Worm (Caenorhabditis elegans): ENCODE results near the gene nhr-228.

The nhr-228 gene

ce11 chrV:2274253-2274892 lies 7.2 kb upstream of the nhr-228 start, which contains the start of the genes Y5H2A.4 and abu-4:
Gene Y5H2A.4 (minus strand): TSS chrV:2274353.
Gene abu-4 (plus strand): TSS chrV:2274842.
- TF ChIP-seq ets-4 (tag; optimal IDR thresholded peaks at IDR 0.05) (no peak), pag-3 (tag; optimal IDR thresholded peaks at IDR 0.05; ENCODE audit: borderline replicate concordance) (no peak), fkh-6 (tag; optimal IDR thresholded peaks at IDR 0.05) (no peak), ceh-18 (tag; optimal IDR thresholded peaks at IDR 0.05) (no peak), che-1 (tag; optimal IDR thresholded peaks at IDR 0.05) (no peak), F13H6.1 (tag; optimal IDR thresholded peaks at IDR 0.05) (no peak), tbx-7 (tag; optimal IDR thresholded peaks at IDR 0.05) (no peak)

- TF ChIP-seq pha-2 (tag; optimal IDR thresholded peaks at IDR 0.05): no peak
- TF ChIP-seq npax-4 (tag; optimal IDR thresholded peaks at IDR 0.05): no peak
- TF ChIP-seq C08G9.2 (tag; optimal IDR thresholded peaks at IDR 0.05): no peak
- no peak for TF ChIP-seq ceh-6 (GFP tag; optimal IDR thresholded peaks at IDR 0.05)
Observed at ce11 chrV:2277260-2277659, 4.3 kb upstream of the nhr-228 start.

DNA sequence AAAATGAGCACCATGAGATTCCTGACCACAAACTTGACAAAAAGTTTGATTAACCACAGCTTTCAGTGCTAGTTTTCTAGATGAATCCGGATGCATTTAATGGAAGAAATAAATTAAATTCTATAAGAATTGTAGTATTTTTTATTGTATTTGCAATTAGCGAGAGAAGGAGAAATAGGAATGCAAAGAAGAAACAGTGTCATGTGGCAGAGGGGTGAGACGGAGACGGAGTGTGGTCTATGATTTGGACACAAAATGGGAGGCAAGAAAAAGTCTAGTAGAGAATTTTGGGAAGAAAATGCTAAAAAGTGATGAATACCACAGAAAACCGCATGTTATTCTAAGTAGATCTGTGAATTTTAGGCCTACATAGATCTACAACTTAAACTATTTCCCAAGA lies 3.5 kb upstream of the nhr-228 start, which contains the start of gene nhr-59:
Gene nhr-59, minus strand, starts transcription at position 214 of the 400 bp plus-strand sequence.
- peak; percentile 44 for TF ChIP-seq hlh-30 (tag; optimal IDR thresholded peaks at IDR 0.05; ENCODE audit: insufficient read depth)
- no peak for TF ChIP-seq tbx-2 (tag; optimal IDR thresholded peaks at IDR 0.05)

DNA sequence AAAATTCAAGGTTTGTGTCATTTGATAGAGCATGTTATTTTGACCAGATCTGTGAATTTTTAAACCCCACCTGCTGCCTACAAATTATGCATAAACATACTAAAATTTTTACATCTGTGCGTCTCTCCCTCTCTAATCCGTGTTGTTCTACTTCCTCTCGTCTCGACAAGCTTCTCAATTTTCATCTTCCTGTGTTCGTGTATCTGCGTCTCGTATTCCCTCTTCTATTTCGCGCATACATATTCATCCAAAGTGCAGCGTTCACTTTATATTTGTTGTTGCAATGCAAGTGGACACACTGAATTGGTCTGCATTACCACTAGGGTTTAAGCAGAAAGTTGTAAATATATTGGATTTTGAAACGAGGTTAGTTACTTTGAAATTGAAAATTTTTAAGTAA lies 3.0 kb upstream of the nhr-228 start, which contains the start of gene fbxa-137:
Gene fbxa-137, plus strand, starts transcription at position 274 of the 400 bp plus-strand sequence.
- TF ChIP-seq ceh-31 (tag; optimal IDR thresholded peaks at IDR 0.05) (peak; percentile 12), C08G9.2 (tag; optimal IDR thresholded peaks at IDR 0.05) (no peak), ceh-34 (tag; optimal IDR thresholded peaks at IDR 0.05) (peak; percentile 87), ceh-24 (tag; optimal IDR thresholded peaks at IDR 0.05) (no peak), ceh-19 (GFP tag; optimal IDR thresholded peaks at IDR 0.05) (no peak), nfya-1 (tag; optimal IDR thresholded peaks at IDR 0.05) (peak; percentile 35), lim-6 (tag; optimal IDR thresholded peaks at IDR 0.05) (no peak), unc-42 (tag; optimal IDR thresholded peaks at IDR 0.05) (no peak), ceh-30 (tag; optimal IDR thresholded peaks at IDR 0.05) (no peak), elt-4 (tag; optimal IDR thresholded peaks at IDR 0.05) (no peak), fkh-10 (GFP tag; optimal IDR thresholded peaks at IDR 0.05) (no peak), ahr-1 (tag; optimal IDR thresholded peaks at IDR 0.05) (no peak), sox-2 (GFP tag; IDR thresholded peaks at IDR 0.05) (no peak), unc-3 (GFP tag; conservative IDR thresholded peaks at IDR 0.05) (no peak), unc-3 (tag; optimal IDR thresholded peaks at IDR 0.05) (no peak), pax-1 (tag; optimal IDR thresholded peaks at IDR 0.05) (no peak), Y22D7AL.16 (tag; optimal IDR thresholded peaks at IDR 0.05) (no peak), syd-9 (tag; optimal IDR thresholded peaks at IDR 0.05) (no peak), hlh-15 (tag; optimal IDR thresholded peaks at IDR 0.05) (no peak), unc-55 (GFP tag; optimal IDR thresholded peaks at IDR 0.05) (no peak), pha-2 (tag; optimal IDR thresholded peaks at IDR 0.05) (peak; percentile 7), hlh-6 (tag; optimal IDR thresholded peaks at IDR 0.05) (no peak)

DNA sequence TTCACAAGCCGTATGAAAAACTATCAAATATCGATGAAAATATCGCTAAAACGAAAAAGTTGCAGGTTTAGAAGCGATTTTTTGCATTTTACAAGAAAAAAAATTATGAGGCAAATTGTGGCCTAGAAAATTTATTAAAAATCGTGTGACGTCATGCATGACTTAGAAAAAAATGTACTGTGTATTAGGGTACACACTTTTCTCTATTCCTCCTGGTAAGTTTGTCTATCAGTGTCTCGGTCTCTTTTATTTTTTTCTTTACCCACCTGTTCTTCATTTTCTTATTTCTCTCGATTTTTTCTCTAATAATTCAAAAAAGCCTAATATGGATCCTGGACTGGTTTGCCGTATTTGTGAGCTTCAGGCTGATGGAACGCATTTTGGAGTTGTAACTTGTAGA lies 3.5 kb downstream of the nhr-228 start, which contains the start of gene nhr-227:
Gene nhr-227, plus strand, starts transcription at position 326 of the 400 bp plus-strand sequence.
- TF ChIP-seq fkh-10 (GFP tag; optimal IDR thresholded peaks at IDR 0.05) (no peak), nhr-11 (tag; optimal IDR thresholded peaks at IDR 0.05) (no peak), elt-4 (tag; optimal IDR thresholded peaks at IDR 0.05) (no peak), Y22D7AL.16 (tag; optimal IDR thresholded peaks at IDR 0.05) (no peak), lin-11 (tag; optimal IDR thresholded peaks at IDR 0.05) (no peak), ttx-3 (tag; optimal IDR thresholded peaks at IDR 0.05) (no peak), ceh-45 (GFP tag; IDR thresholded peaks at IDR 0.05) (no peak), K02D7.2 (tag; optimal IDR thresholded peaks at IDR 0.05) (no peak), ets-4 (tag; optimal IDR thresholded peaks at IDR 0.05) (no peak), C08G9.2 (tag; optimal IDR thresholded peaks at IDR 0.05) (no peak), ref-2 (tag; optimal IDR thresholded peaks at IDR 0.05) (no peak), dmd-4 (tag; optimal IDR thresholded peaks at IDR 0.05; ENCODE audit: borderline replicate concordance) (no peak), tbx-2 (tag; optimal IDR thresholded peaks at IDR 0.05) (no peak), tbx-7 (tag; optimal IDR thresholded peaks at IDR 0.05) (no peak), ceh-19 (GFP tag; optimal IDR thresholded peaks at IDR 0.05) (no peak), T23F11.4 (GFP tag; optimal IDR thresholded peaks at IDR 0.05) (no peak), odd-2 (tag; optimal IDR thresholded peaks at IDR 0.05) (no peak)
